Fruit fly (Drosophila melanogaster) whole organism, adult: ENCODE measurements around the gene mor.

Experiments used
- CG11617 ChIP-seq: fragments of 200-800 bp; sonication (Bioruptor generic); optimal IDR thresholded peaks from 2 replicates; lab custom pipeline; 2017; ENCODE audit warnings: mild to moderate bottlenecking, missing biosample characterization, missing genetic modification reagents, missing genetic modification characterization
- CG12768 ChIP-seq: fragments of 200-800 bp; sonication (Bioruptor generic); optimal IDR thresholded peaks from 2 replicates; lab custom pipeline; 2017; ENCODE audit warnings: missing biosample characterization, missing genetic modification characterization, mild to moderate bottlenecking, moderate library complexity, missing genetic modification reagents
- CG14711 ChIP-seq: fragments of 200-800 bp; sonication (Bioruptor generic); optimal IDR thresholded peaks from 2 replicates; lab custom pipeline; 2018; ENCODE audit warnings: missing biosample characterization, mild to moderate bottlenecking, missing genetic modification characterization, moderate library complexity
- CG1620 ChIP-seq: fragments of 200-800 bp; sonication (Bioruptor generic); optimal IDR thresholded peaks from 2 replicates; lab custom pipeline; 2016; ENCODE audit warnings: missing biosample characterization, missing genetic modification characterization
- CG33017 ChIP-seq: fragments of 200-800 bp; sonication (Bioruptor generic); optimal IDR thresholded peaks from 2 replicates; lab custom pipeline; 2018; ENCODE audit warnings: missing biosample characterization, mild to moderate bottlenecking, missing genetic modification characterization, moderate library complexity
- CG5204 ChIP-seq: fragments of 200-800 bp; sonication (Bioruptor generic); optimal IDR thresholded peaks from 2 replicates; lab custom pipeline; 2016; ENCODE audit warnings: missing biosample characterization, missing genetic modification characterization
- CG7045 ChIP-seq: fragments of 200-800 bp; sonication (Bioruptor generic); optimal IDR thresholded peaks from 2 replicates; lab custom pipeline; 2017; ENCODE audit warnings: missing biosample characterization, mild to moderate bottlenecking, missing genetic modification characterization
- CG7101 ChIP-seq: fragments of 200-800 bp; sonication (Bioruptor generic); optimal IDR thresholded peaks from 2 replicates; lab custom pipeline; 2018; ENCODE audit warnings: missing biosample characterization, mild to moderate bottlenecking, missing genetic modification characterization, moderate library complexity
- Clk ChIP-seq: fragments of 200-800 bp; sonication (Bioruptor generic); optimal IDR thresholded peaks from 2 replicates; lab custom pipeline; 2017; ENCODE audit warnings: missing biosample characterization, missing genetic modification characterization
- Crg-1 ChIP-seq: fragments of 200-800 bp; sonication (Bioruptor generic); optimal IDR thresholded peaks from 2 replicates; lab custom pipeline; 2016; ENCODE audit warnings: missing biosample characterization, missing genetic modification characterization
- Hr96 ChIP-seq: fragments of 200-800 bp; sonication (Bioruptor generic); optimal IDR thresholded peaks from 2 replicates; lab custom pipeline; 2016; ENCODE audit warnings: missing biosample characterization, missing genetic modification characterization
- Mnt ChIP-seq: fragments of 200-800 bp; sonication (Bioruptor generic); optimal IDR thresholded peaks from 2 replicates; lab custom pipeline; 2016; ENCODE audit warnings: missing biosample characterization, mild to moderate bottlenecking, missing genetic modification characterization
- bab1 ChIP-seq: fragments of 200-800 bp; sonication (Bioruptor generic); optimal IDR thresholded peaks from 3 replicates; lab custom pipeline; 2019; ENCODE audit warnings: missing biosample characterization, mild to moderate bottlenecking, missing genetic modification characterization, moderate library complexity
- cic ChIP-seq: fragments of 200-800 bp; sonication (Bioruptor generic); optimal IDR thresholded peaks from 2 replicates; lab custom pipeline; 2017; ENCODE audit warnings: missing biosample characterization, mild to moderate bottlenecking, missing genetic modification characterization, moderate library complexity
- cnc ChIP-seq, 2 experiments: fragments of >200 bp; optimal IDR thresholded peaks; 2 replicates each; lab custom pipeline; 2017
- kay ChIP-seq: fragments of 200-800 bp; sonication (Bioruptor generic); peaks from one replicate; lab custom pipeline; 2016; ENCODE audit warnings: missing biosample characterization, missing genetic modification characterization, borderline replicate concordance
- ovo ChIP-seq: fragments of 200-800 bp; sonication (Bioruptor generic); optimal IDR thresholded peaks from 2 replicates; lab custom pipeline; 2016; ENCODE audit warnings: missing biosample characterization, missing genetic modification characterization
- pad ChIP-seq: fragments of 200-800 bp; sonication (Bioruptor generic); optimal IDR thresholded peaks from 3 replicates; lab custom pipeline; 2017; ENCODE audit warnings: missing biosample characterization, missing genetic modification characterization, mild to moderate bottlenecking, moderate library complexity, missing genetic modification reagents
- tj ChIP-seq: fragments of 200-800 bp; sonication (Bioruptor generic); optimal IDR thresholded peaks from 3 replicates; lab custom pipeline; 2017; ENCODE audit warnings: missing biosample characterization, mild to moderate bottlenecking, missing genetic modification characterization, moderate library complexity
- toe ChIP-seq: fragments of 200-800 bp; sonication (Bioruptor generic); optimal IDR thresholded peaks from 2 replicates; lab custom pipeline; 2016; ENCODE audit warnings: missing biosample characterization, missing genetic modification characterization

The mor gene

DNA sequence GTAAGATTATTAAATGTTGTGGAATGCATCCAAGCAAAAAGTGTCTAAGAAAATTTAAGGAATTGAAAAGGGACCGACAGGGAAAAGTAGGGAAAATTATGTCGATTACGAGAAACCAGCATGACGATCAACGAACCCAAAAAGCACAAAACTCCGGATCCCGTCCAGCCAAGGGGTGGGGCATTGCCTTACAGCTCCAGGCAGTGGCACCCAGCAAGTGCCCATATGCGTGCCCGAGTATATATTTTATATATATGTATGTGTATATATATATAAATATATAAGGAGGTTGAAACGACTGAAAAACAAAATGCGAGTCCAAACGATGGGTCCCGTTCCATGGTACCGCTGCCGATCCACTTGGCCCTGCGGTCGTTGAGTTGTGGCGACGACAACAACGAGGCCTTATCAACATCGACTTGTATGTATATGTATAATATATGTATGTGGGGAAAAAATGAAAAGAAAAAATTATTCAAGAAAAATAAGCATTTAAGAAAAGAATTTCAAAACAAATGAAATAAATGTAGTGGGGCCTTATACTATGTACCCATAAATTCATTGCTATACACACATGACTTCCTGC is 14.4 kb upstream of the mor start:
- no peak for TF ChIP-seq CG33017 (tag; lab: Kevin White, UChicago)
- peak; percentile 65 for TF ChIP-seq kay (GFP tag; lab: Kevin White, UChicago)
- TF ChIP-seq cic (GFP tag; lab: Kevin White, UChicago) = peak; percentile 16

dm6 chr3R:15985762-15986214 is 13.1 kb upstream of the mor start, which contains the start of gene srp:
Gene srp, plus strand, starts transcription at chr3R:15986152.
- TF ChIP-seq Clk (GFP tag; lab: Kevin White, UChicago) = no peak
- TF ChIP-seq CG1620 = no peak
- TF ChIP-seq Mnt (GFP tag; lab: Kevin White, UChicago) = peak; percentile 34
- TF ChIP-seq cic (GFP tag; lab: Kevin White, UChicago) = peak; percentile 83
- no peak for TF ChIP-seq ovo (GFP tag; lab: Kevin White, UChicago)

DNA sequence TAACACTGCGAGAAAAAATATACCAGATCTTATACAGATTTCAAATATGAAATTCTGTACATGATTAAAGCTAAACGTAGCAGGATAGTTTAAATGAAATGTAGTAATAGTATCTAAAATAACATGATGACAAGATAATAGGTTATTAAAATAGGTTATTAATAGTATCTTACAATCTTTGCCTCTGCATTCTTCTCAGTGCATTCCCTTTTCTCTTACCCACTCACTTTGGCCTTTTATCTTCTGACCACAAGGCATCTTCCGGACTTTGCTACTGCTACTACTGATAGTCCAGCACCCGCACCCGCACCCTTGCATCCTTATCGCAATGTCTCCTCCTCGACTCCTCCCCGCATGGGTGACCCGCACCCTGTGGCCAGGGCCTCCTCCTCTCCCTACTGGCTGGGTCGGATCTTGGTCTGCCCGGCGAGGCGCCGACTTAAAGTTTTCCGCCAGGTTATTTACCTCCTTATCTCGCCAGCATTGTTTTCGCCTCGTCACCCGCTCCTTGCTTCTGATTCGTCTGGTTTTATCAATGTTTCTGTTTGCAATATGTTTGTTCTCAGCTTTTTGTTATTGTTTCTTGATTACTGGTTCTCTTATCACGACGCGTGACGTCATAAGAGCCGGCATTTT is 11.9 kb upstream of the mor start:
- TF ChIP-seq CG5204 (GFP tag; lab: Kevin White, UChicago) (no peak), kay (GFP tag; lab: Kevin White, UChicago) (peak; percentile 80), CG7101 (peak; percentile 55), Hr96 (no peak), cic (GFP tag; lab: Kevin White, UChicago) (peak; percentile 43), Clk (GFP tag; lab: Kevin White, UChicago) (no peak), pad (GFP tag; lab: Kevin White, UChicago) (no peak), CG14711 (peak; percentile 61), Mnt (GFP tag; lab: Kevin White, UChicago) (no peak), CG12768 (GFP tag; lab: Kevin White, UChicago) (peak; percentile 63), CG7045 (GFP tag; lab: Kevin White, UChicago) (peak; percentile 31), ovo (GFP tag; lab: Kevin White, UChicago) (no peak), CG11617 (peak; percentile 33), bab1 (GFP tag; lab: Kevin White, UChicago) (no peak), CG33017 (tag; lab: Kevin White, UChicago) (peak; percentile 54), tj (GFP tag; lab: Kevin White, UChicago) (peak; percentile 13), toe (GFP tag; lab: Kevin White, UChicago) (no peak), CG1620 (no peak), cnc (optimal IDR thresholded peaks at IDR 0.05; lab: Kevin White, UChicago) (peak in 1 of 2 experiments; percentile 57), Crg-1 (GFP tag; lab: Kevin White, UChicago) (no peak)

dm6 chr3R:15983541-15984229 is 11.0 kb upstream of the mor start:
- TF ChIP-seq cnc (optimal IDR thresholded peaks at IDR 0.05; lab: Kevin White, UChicago) (peak in 1 of 2 experiments; percentile 17), CG11617 (no peak), CG5204 (GFP tag; lab: Kevin White, UChicago) (no peak)

dm6 chr3R:15975170-15975569 is 2.5 kb upstream of the mor start:
- no peak for TF ChIP-seq bab1 (GFP tag; lab: Kevin White, UChicago)
- TF ChIP-seq ovo (GFP tag; lab: Kevin White, UChicago) = no peak
- TF ChIP-seq cic (GFP tag; lab: Kevin White, UChicago) = peak; percentile 41

dm6 chr3R:15974235-15974634 is 1.5 kb upstream of the mor start:
- peak; percentile 4 for TF ChIP-seq pad (GFP tag; lab: Kevin White, UChicago)
- TF ChIP-seq CG1620 = peak; percentile 33
- TF ChIP-seq Clk (GFP tag; lab: Kevin White, UChicago) = peak; percentile 44
- TF ChIP-seq bab1 (GFP tag; lab: Kevin White, UChicago) = peak; percentile 29
- TF ChIP-seq ovo (GFP tag; lab: Kevin White, UChicago) = no peak
- peak; percentile 87 for TF ChIP-seq CG7045 (GFP tag; lab: Kevin White, UChicago)
- peak; percentile 82 for TF ChIP-seq CG5204 (GFP tag; lab: Kevin White, UChicago)
- TF ChIP-seq toe (GFP tag; lab: Kevin White, UChicago) = peak; percentile 78
- no peak for TF ChIP-seq cnc (optimal IDR thresholded peaks at IDR 0.05; lab: Kevin White, UChicago)
- TF ChIP-seq CG11617 = peak; percentile 81
- TF ChIP-seq CG14711 = peak; percentile 70
- TF ChIP-seq CG7101 = peak; percentile 76
- no peak for TF ChIP-seq kay (GFP tag; lab: Kevin White, UChicago)
- TF ChIP-seq Mnt (GFP tag; lab: Kevin White, UChicago) = peak; percentile 25
- peak; percentile 39 for TF ChIP-seq tj (GFP tag; lab: Kevin White, UChicago)
- no peak for TF ChIP-seq Hr96
- no peak for TF ChIP-seq Crg-1 (GFP tag; lab: Kevin White, UChicago)
- peak; percentile 80 for TF ChIP-seq CG33017 (tag; lab: Kevin White, UChicago)
- peak; percentile 53 for TF ChIP-seq cic (GFP tag; lab: Kevin White, UChicago)
- peak; percentile 76 for TF ChIP-seq CG12768 (GFP tag; lab: Kevin White, UChicago)
